Worm (Caenorhabditis elegans) whole organism, young adult: ENCODE results near the gene cnnm-1.
A peak's percentile ranks its signal among the peaks of the same experiment; 100 is the strongest.

ENCODE experiments used
- B0035.1 ChIP-seq: sonication (generic microtip); optimal IDR thresholded peaks from 2 replicates; lab custom pipeline; 2016; ENCODE audit warnings: missing genetic modification characterization, mild to moderate bottlenecking, missing compliant biosample characterization, missing genotype, missing genetic modification reagents
- B0261.1 ChIP-seq: sonication (generic microtip); optimal IDR thresholded peaks from 2 replicates; lab custom pipeline; 2016; ENCODE audit warnings: mild to moderate bottlenecking, missing genetic modification characterization, moderate library complexity, missing compliant biosample characterization
- B0336.3 ChIP-seq: fragments of 200-800 bp; sonication (Bioruptor generic); IDR thresholded peaks from 2 replicates; pipeline ENCODE4 v1.3.6; 2022; ENCODE audit warnings: missing genetic modification characterization, missing compliant biosample characterization
- C06A6.2 ChIP-seq: fragments of 200-800 bp; sonication (Bioruptor generic); conservative IDR thresholded peaks from 2 replicates; pipeline ENCODE4 v1.3.6; 2022; ENCODE audit warnings: missing genetic modification characterization, missing compliant biosample characterization
- F10E7.11 ChIP-seq: sonication (generic microtip); optimal IDR thresholded peaks from 2 replicates; lab custom pipeline; 2017; ENCODE audit warnings: mild to moderate bottlenecking, missing genetic modification characterization, moderate library complexity, missing compliant biosample characterization
- F49E8.2 ChIP-seq: sonication (generic microtip); optimal IDR thresholded peaks from 3 replicates; lab custom pipeline; 2017; ENCODE audit warnings: missing genetic modification characterization, mild to moderate bottlenecking, missing compliant biosample characterization, antibody characterized with exemption, moderate library complexity; ENCODE audit not compliant: insufficient read depth
- F57A8.1 ChIP-seq: fragments of 200-800 bp; sonication (Bioruptor generic); optimal IDR thresholded peaks from 2 replicates; lab custom pipeline; 2018; ENCODE audit warnings: mild to moderate bottlenecking, missing genetic modification characterization, moderate library complexity, missing compliant biosample characterization
- T07F8.4 ChIP-seq: sonication (generic microtip); optimal IDR thresholded peaks from 2 replicates; lab custom pipeline; 2016; ENCODE audit warnings: mild to moderate bottlenecking, missing genetic modification characterization, moderate library complexity, missing compliant biosample characterization
- Y53G8AR.9 ChIP-seq: fragments of 200-800 bp; sonication (Bioruptor generic); conservative IDR thresholded peaks from 2 replicates; pipeline ENCODE4 v1.3.6; 2022; ENCODE audit warnings: missing genetic modification reagents, missing genetic modification characterization, missing compliant biosample characterization
- akir-1 ChIP-seq: fragments of 200-800 bp; sonication (Bioruptor generic); optimal IDR thresholded peaks from 2 replicates; lab custom pipeline; 2018; ENCODE audit warnings: mild to moderate bottlenecking, missing genetic modification characterization, moderate library complexity, missing compliant biosample characterization
- aptf-3 ChIP-seq: fragments of 200-800 bp; sonication (Bioruptor generic); IDR thresholded peaks from 2 replicates; pipeline ENCODE4 v1.3.6; 2022; ENCODE audit warnings: missing genetic modification characterization, missing compliant biosample characterization
- attf-3 ChIP-seq: fragments of 200-800 bp; sonication (Bioruptor generic); conservative IDR thresholded peaks from 2 replicates; pipeline ENCODE4 v1.3.6; 2022; ENCODE audit warnings: missing genetic modification reagents, missing genetic modification characterization, missing compliant biosample characterization
- attf-5 ChIP-seq: fragments of 200-800 bp; sonication (Bioruptor generic); optimal IDR thresholded peaks from 2 replicates; lab custom pipeline; 2018; ENCODE audit warnings: mild to moderate bottlenecking, missing genetic modification characterization, missing compliant biosample characterization
- bed-1 ChIP-seq: fragments of 200-800 bp; sonication (Bioruptor generic); IDR thresholded peaks from 2 replicates; pipeline ENCODE4 v1.3.6; 2022; ENCODE audit warnings: missing genetic modification reagents, missing genetic modification characterization, missing compliant biosample characterization
- bed-2 ChIP-seq: fragments of 200-800 bp; sonication (Bioruptor generic); IDR thresholded peaks from 2 replicates; pipeline ENCODE4 v1.3.6; 2022; ENCODE audit warnings: missing genetic modification reagents, missing genetic modification characterization, missing compliant biosample characterization
- ccch-3 ChIP-seq: fragments of 200-800 bp; sonication (Bioruptor generic); optimal IDR thresholded peaks from 2 replicates; lab custom pipeline; 2018; ENCODE audit warnings: mild to moderate bottlenecking, missing genetic modification characterization, missing compliant biosample characterization
- ceh-27 ChIP-seq: fragments of 200-800 bp; sonication (Bioruptor generic); optimal IDR thresholded peaks from 2 replicates; lab custom pipeline; 2018; ENCODE audit warnings: mild to moderate bottlenecking, missing genetic modification characterization, moderate library complexity, missing compliant biosample characterization
- ceh-79 ChIP-seq: sonication (generic microtip); optimal IDR thresholded peaks from 2 replicates; lab custom pipeline; 2017; ENCODE audit warnings: mild to moderate bottlenecking, missing genetic modification characterization, missing compliant biosample characterization
- ceh-91 ChIP-seq: fragments of 200-800 bp; sonication (Bioruptor generic); IDR thresholded peaks from 2 replicates; pipeline ENCODE4 v1.3.6; 2022; ENCODE audit warnings: missing genetic modification reagents, missing genetic modification characterization, missing compliant biosample characterization
- die-1 ChIP-seq: sonication (generic microtip); optimal IDR thresholded peaks from 2 replicates; lab custom pipeline; 2016; ENCODE audit warnings: missing genotype, mild to moderate bottlenecking, missing genetic modification characterization, missing compliant biosample characterization
- him-1 ChIP-seq: sonication (generic microtip); optimal IDR thresholded peaks from 2 replicates; lab custom pipeline; 2016; ENCODE audit warnings: missing genotype, missing genetic modification reagents, missing genetic modification characterization, missing compliant biosample characterization
- hlh-26 ChIP-seq: fragments of 200-800 bp; sonication (Bioruptor generic); conservative IDR thresholded peaks from 2 replicates; pipeline ENCODE4 v1.3.6; 2022; ENCODE audit warnings: missing genetic modification reagents, missing genetic modification characterization, missing compliant biosample characterization
- hmg-1.2 ChIP-seq: fragments of 200-800 bp; sonication (Bioruptor generic); IDR thresholded peaks from 2 replicates; pipeline ENCODE4 v1.3.6; 2022; ENCODE audit warnings: missing genetic modification reagents, missing genetic modification characterization, missing compliant biosample characterization
- hrde-1 ChIP-seq: sonication (generic microtip); optimal IDR thresholded peaks from 2 replicates; lab custom pipeline; 2016; ENCODE audit warnings: missing genetic modification characterization, mild to moderate bottlenecking, missing compliant biosample characterization, moderate library complexity, missing genotype, missing genetic modification reagents, borderline replicate concordance
- lag-1 ChIP-seq: fragments of 200-800 bp; sonication (Bioruptor generic); IDR thresholded peaks from 2 replicates; pipeline ENCODE4 v1.3.6; 2022; ENCODE audit warnings: missing genetic modification reagents, missing genetic modification characterization, missing compliant biosample characterization
- let-526 ChIP-seq: fragments of 200-800 bp; sonication (Bioruptor generic); IDR thresholded peaks from 2 replicates; pipeline ENCODE4 v1.3.6; 2022; ENCODE audit warnings: missing genetic modification reagents, missing genetic modification characterization, missing compliant biosample characterization
- let-607 ChIP-seq, 2 experiments: fragments of 200-800 bp in 1 of 2; sonication (Bioruptor generic) in 1 of 2; sonication (generic microtip) in 1 of 2; optimal IDR thresholded peaks; 2 replicates each; lab custom pipeline; 2016 to 2018; ENCODE audit warnings: mild to moderate bottlenecking in 2 of 2, missing compliant biosample characterization in 2 of 2, missing genetic modification characterization in 2 of 2, moderate library complexity in 2 of 2, missing genotype in 1 of 2
- lin-26 ChIP-seq: fragments of 200-800 bp; sonication (Bioruptor generic); IDR thresholded peaks from 2 replicates; pipeline ENCODE4 v1.3.6; 2022; ENCODE audit warnings: missing genetic modification reagents, missing genetic modification characterization, missing compliant biosample characterization
- lin-40 ChIP-seq: sonication (generic microtip); optimal IDR thresholded peaks from 2 replicates; lab custom pipeline; 2016; ENCODE audit warnings: missing genetic modification characterization, mild to moderate bottlenecking, missing compliant biosample characterization, missing genotype, missing genetic modification reagents
- lin-54 ChIP-seq: fragments of 200-800 bp; sonication (Bioruptor generic); optimal IDR thresholded peaks from 2 replicates; lab custom pipeline; 2018; ENCODE audit warnings: mild to moderate bottlenecking, missing genetic modification characterization, missing compliant biosample characterization
- lir-1 ChIP-seq: fragments of 200-800 bp; sonication (Bioruptor generic); conservative IDR thresholded peaks from 2 replicates; pipeline ENCODE4 v1.3.6; 2022; ENCODE audit warnings: missing genetic modification reagents, missing genetic modification characterization, missing compliant biosample characterization
- madf-8 ChIP-seq: fragments of 200-800 bp; sonication (Bioruptor generic); conservative IDR thresholded peaks from 2 replicates; pipeline ENCODE4 v1.3.6; 2022; ENCODE audit warnings: missing genetic modification reagents, missing genetic modification characterization, missing compliant biosample characterization
- nhr-120 ChIP-seq: fragments of 200-800 bp; sonication (Bioruptor generic); IDR thresholded peaks from 2 replicates; pipeline ENCODE4 v1.3.6; 2022; ENCODE audit warnings: missing genetic modification characterization, missing compliant biosample characterization
- nhr-179 ChIP-seq: sonication (generic microtip); optimal IDR thresholded peaks from 2 replicates; lab custom pipeline; 2016; ENCODE audit warnings: mild to moderate bottlenecking, missing genetic modification characterization, missing compliant biosample characterization
- repo-1 ChIP-seq: sonication (generic microtip); optimal IDR thresholded peaks from 2 replicates; lab custom pipeline; 2017; ENCODE audit warnings: mild to moderate bottlenecking, missing genetic modification characterization, missing compliant biosample characterization
- rpc-1 ChIP-seq, 2 experiments: fragments of 150-350 bp in 1 of 2; sonication (generic microtip) in 1 of 2; optimal IDR thresholded peaks; 2 replicates each; lab custom pipeline; 2014 to 2018; ENCODE audit warnings: missing biosample characterization in 1 of 2, missing genetic modification characterization in 1 of 2, missing genetic modification reagents in 1 of 2, missing genotype in 1 of 2
- snpc-3.4 ChIP-seq: sonication (generic microtip); optimal IDR thresholded peaks from 2 replicates; lab custom pipeline; 2017; ENCODE audit warnings: missing genetic modification characterization, mild to moderate bottlenecking, missing compliant biosample characterization, antibody characterized with exemption, moderate library complexity, missing genotype, missing genetic modification reagents
- somi-1 ChIP-seq: fragments of 200-800 bp; sonication (Bioruptor generic); optimal IDR thresholded peaks from 2 replicates; lab custom pipeline; 2018; ENCODE audit warnings: mild to moderate bottlenecking, missing genetic modification characterization, missing compliant biosample characterization
- sptf-2 ChIP-seq: fragments of 200-800 bp; sonication (Bioruptor generic); optimal IDR thresholded peaks from 2 replicates; lab custom pipeline; 2018; ENCODE audit warnings: mild to moderate bottlenecking, missing genetic modification characterization, missing compliant biosample characterization
- tbp1 ChIP-seq: fragments of 200-800 bp; sonication (Bioruptor generic); optimal IDR thresholded peaks from 2 replicates; lab custom pipeline; 2018; ENCODE audit warnings: mild to moderate bottlenecking, missing genetic modification characterization, missing compliant biosample characterization
- unc-130 ChIP-seq: sonication (generic microtip); optimal IDR thresholded peaks from 2 replicates; lab custom pipeline; 2016; ENCODE audit warnings: missing genetic modification reagents, missing genetic modification characterization, missing compliant biosample characterization
- unc-62 ChIP-seq: fragments of 150-350 bp; optimal IDR thresholded peaks from 2 replicates; lab custom pipeline; 2014; ENCODE audit warnings: missing biosample characterization, missing genetic modification reagents, missing genetic modification characterization
- zim-3 ChIP-seq: sonication (generic microtip); optimal IDR thresholded peaks from 2 replicates; lab custom pipeline; 2017; ENCODE audit warnings: mild to moderate bottlenecking, missing genetic modification characterization, moderate library complexity, missing compliant biosample characterization
- ztf-18 ChIP-seq: sonication (generic microtip); optimal IDR thresholded peaks from 2 replicates; lab custom pipeline; 2016; ENCODE audit warnings: missing genotype, mild to moderate bottlenecking, missing genetic modification characterization, missing compliant biosample characterization
- ztf-26 ChIP-seq: sonication (generic microtip); optimal IDR thresholded peaks from 2 replicates; lab custom pipeline; 2017; ENCODE audit warnings: missing genetic modification characterization, missing compliant biosample characterization
- ztf-3 ChIP-seq: fragments of 200-800 bp; sonication (Bioruptor generic); optimal IDR thresholded peaks from 2 replicates; lab custom pipeline; 2018; ENCODE audit warnings: mild to moderate bottlenecking, missing genetic modification characterization, missing compliant biosample characterization
- ztf-6 ChIP-seq: fragments of 200-800 bp; sonication (Bioruptor generic); IDR thresholded peaks from 2 replicates; pipeline ENCODE4 v1.3.6; 2022; ENCODE audit warnings: missing genetic modification reagents, missing genetic modification characterization, missing compliant biosample characterization

Gene cnnm-1

ce11 chrIV:17153002-17153401 lies 53.6 kb downstream of the cnnm-1 start:
- TF ChIP-seq aptf-3 (GFP tag; lab: Robert Waterston, UW) (no peak), madf-8 (GFP tag; lab: Robert Waterston, UW) (no peak), akir-1 (GFP tag; lab: Kevin White, UChicago) (no peak), hrde-1 (no peak), ceh-27 (GFP tag; lab: Kevin White, UChicago) (no peak), bed-1 (GFP tag; lab: Robert Waterston, UW) (no peak), nhr-179 (no peak), B0336.3 (no peak), T07F8.4 (tag; lab: Kevin White, UChicago) (no peak), lin-40 (tag; lab: Kevin White, UChicago) (no peak), zim-3 (no peak), tbp1 (GFP tag; lab: Kevin White, UChicago) (no peak), ztf-3 (GFP tag; lab: Kevin White, UChicago) (no peak), ztf-26 (no peak), let-607 (tag; optimal IDR thresholded peaks at IDR 0.05; lab: Kevin White, UChicago) (no peak), attf-3 (GFP tag; lab: Robert Waterston, UW) (no peak), F57A8.1 (GFP tag; lab: Kevin White, UChicago) (no peak), him-1 (tag; lab: Kevin White, UChicago) (no peak), somi-1 (GFP tag; lab: Kevin White, UChicago) (no peak), Y53G8AR.9 (no peak)
- TF ChIP-seq, all 124 proteins: peak for 0

- TF ChIP-seq hmg-1.2 (no peak), hlh-26 (GFP tag; lab: Robert Waterston, UW) (no peak), C06A6.2 (no peak), ceh-91 (GFP tag; lab: Robert Waterston, UW) (no peak), ceh-79 (tag; lab: Kevin White, UChicago) (no peak), bed-2 (GFP tag; lab: Robert Waterston, UW) (no peak), F10E7.11 (tag; lab: Kevin White, UChicago) (no peak), lag-1 (no peak), repo-1 (tag; lab: Kevin White, UChicago) (no peak), let-526 (GFP tag; lab: Robert Waterston, UW) (no peak), unc-62 (no peak), B0035.1 (tag; lab: Kevin White, UChicago) (no peak), ccch-3 (GFP tag; lab: Kevin White, UChicago) (no peak), B0261.1 (no peak), sptf-2 (GFP tag; lab: Kevin White, UChicago) (no peak), lir-1 (GFP tag; lab: Robert Waterston, UW) (no peak), nhr-120 (GFP tag; lab: Robert Waterston, UW) (no peak), F49E8.2 (tag; lab: Kevin White, UChicago) (no peak), ztf-3 (GFP tag; lab: Kevin White, UChicago) (no peak)
Measured at ce11 chrIV:17150871-17151270, 55.8 kb downstream of the cnnm-1 start, which contains the start of gene Y116A8C.40. Gene Y116A8C.40 (minus strand): TSS chrIV:17150971.

ce11 chrIV:17150418-17150817 lies 56.2 kb downstream of the cnnm-1 start:
- TF ChIP-seq ztf-6 (GFP tag; lab: Robert Waterston, UW) (no peak), ztf-3 (GFP tag; lab: Kevin White, UChicago) (no peak), ztf-18 (tag; lab: Kevin White, UChicago) (no peak), rpc-1 (optimal IDR thresholded peaks at IDR 0.05; lab: Kevin White, UChicago) (no peak), rpc-1 (tag; optimal IDR thresholded peaks at IDR 0.05; lab: Kevin White, UChicago) (peak; percentile 62), attf-5 (GFP tag; lab: Kevin White, UChicago) (no peak), die-1 (tag; lab: Kevin White, UChicago) (no peak), ztf-26 (no peak), lin-26 (peak; percentile 64; the same call in 1 of the 2 replicates), snpc-3.4 (no peak), ceh-79 (tag; lab: Kevin White, UChicago) (no peak), unc-130 (GFP tag; lab: Kevin White, UChicago) (no peak), lin-54 (GFP tag; lab: Kevin White, UChicago) (no peak)
